Worm (Caenorhabditis elegans): ENCODE data around the gene xbp-1.

- TF ChIP-seq pqm-1 (tag; optimal IDR thresholded peaks at IDR 0.05) (no peak), ceh-45 (GFP tag; IDR thresholded peaks at IDR 0.05) (no peak), nhr-11 (tag; optimal IDR thresholded peaks at IDR 0.05) (no peak), elt-2 (tag; optimal IDR thresholded peaks at IDR 0.05) (no peak), pag-3 (tag; optimal IDR thresholded peaks at IDR 0.05; ENCODE audit: borderline replicate concordance) (no peak), ama-1 (optimal IDR thresholded peaks at IDR 0.05) (no peak), K09A11.1 (tag; optimal IDR thresholded peaks at IDR 0.05; ENCODE audit: insufficient read depth) (no peak)
Observed at ce11 chrIII:4234642-4235295, 41.2 kb downstream of the xbp-1 start.
